Fruit fly (Drosophila melanogaster): ENCODE data around the gene ago.
A peak's percentile ranks its signal among the peaks of the same experiment; 100 is the strongest.

DNA sequence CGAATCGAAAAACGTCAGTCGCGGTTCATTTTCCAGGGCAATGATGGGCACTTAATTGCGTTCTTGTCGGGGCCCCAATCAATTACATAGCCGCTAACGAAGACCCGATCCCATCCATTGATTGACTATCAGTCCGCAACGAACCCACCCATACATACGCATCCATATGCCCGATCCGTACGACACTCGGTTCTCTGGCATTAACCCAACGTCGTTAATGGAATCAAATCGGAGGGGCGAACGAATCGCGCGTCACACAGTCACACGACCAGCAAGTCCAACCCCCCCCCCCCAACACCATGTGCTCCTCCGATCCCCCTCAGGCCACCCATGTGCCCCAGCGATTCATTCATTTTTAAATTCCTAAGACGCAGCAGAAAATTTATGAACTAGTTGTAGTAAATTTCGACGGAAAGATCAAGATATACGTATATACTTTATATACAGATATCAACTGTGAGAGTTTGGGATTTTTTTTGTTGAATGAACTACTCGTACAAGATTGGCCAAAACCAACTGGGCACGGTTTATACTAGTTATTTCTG, 32.8 kb downstream of the ago start:
- peak; percentile 6 for TF ChIP-seq CG14711 (tag; optimal IDR thresholded peaks at IDR 0.05)
- peak; percentile 83 for TF ChIP-seq Mnt (GFP tag; optimal IDR thresholded peaks at IDR 0.05)
- peak; percentile 10 for TF ChIP-seq CG7101 (tag; optimal IDR thresholded peaks at IDR 0.05)
